Worm (Caenorhabditis elegans) whole organism, L1 larva: ENCODE measurements around the gene mab-23.

Experiments
- nhr-12 ChIP-seq: sonication (generic microtip); optimal IDR thresholded peaks from 2 replicates; lab custom pipeline; 2017; ENCODE audit warnings: missing biosample characterization, missing genetic modification characterization
- nhr-90 ChIP-seq: sonication (generic microtip); optimal IDR thresholded peaks from 2 replicates; lab custom pipeline; 2016; ENCODE audit warnings: mild to moderate bottlenecking, missing genetic modification characterization, missing compliant biosample characterization; ENCODE audit not compliant: poor library complexity
- unc-62 ChIP-seq: fragments of 150-350 bp; optimal IDR thresholded peaks from 2 replicates; lab custom pipeline; 2014; ENCODE audit warnings: missing biosample characterization, missing genetic modification reagents, missing genetic modification characterization
- ztf-4 ChIP-seq: fragments of 150-350 bp; optimal IDR thresholded peaks from 2 replicates; lab custom pipeline; 2014; ENCODE audit warnings: missing biosample characterization, missing genetic modification characterization

- TF ChIP-seq nhr-90 (tag; lab: Kevin White, UChicago) (no peak), unc-62 (no peak), ztf-4 (no peak), nhr-12 (tag; lab: Kevin White, UChicago) (no peak)
These were observed 8.1 kb downstream of the mab-23 start for ce11 chrV:10640977-10641376.
